Worm (Caenorhabditis elegans) whole organism, early embryonic: ENCODE measurements around the gene C23G10.1.
A peak's percentile ranks its signal among the peaks of the same experiment; 100 is the strongest.

Source experiments
- B0310.2 ChIP-seq: sonication (generic microtip); optimal IDR thresholded peaks from 2 replicates; lab custom pipeline; 2016; ENCODE audit warnings: mild to moderate bottlenecking, missing genetic modification characterization, missing compliant biosample characterization
- F13C5.2 ChIP-seq: sonication (generic microtip); optimal IDR thresholded peaks from 2 replicates; lab custom pipeline; 2017; ENCODE audit warnings: mild to moderate bottlenecking, missing genetic modification characterization, inconsistent platforms, missing compliant biosample characterization
- aly-1 ChIP-seq: sonication (generic microtip); optimal IDR thresholded peaks from 2 replicates; lab custom pipeline; 2016; ENCODE audit warnings: missing genetic modification characterization, missing compliant biosample characterization
- ama-1 ChIP-seq: fragments of 150-350 bp; optimal IDR thresholded peaks from 2 replicates; lab custom pipeline; 2014
- ceh-13 ChIP-seq: fragments of 200-800 bp; sonication (Bioruptor generic); optimal IDR thresholded peaks from 2 replicates; lab custom pipeline; 2018; ENCODE audit warnings: mild to moderate bottlenecking, missing genetic modification characterization, missing compliant biosample characterization
- ceh-36 ChIP-seq: sonication (generic microtip); optimal IDR thresholded peaks from 2 replicates; lab custom pipeline; 2016; ENCODE audit warnings: missing genetic modification characterization, inconsistent platforms, missing compliant biosample characterization
- ets-7 ChIP-seq: sonication (generic microtip); optimal IDR thresholded peaks from 2 replicates; lab custom pipeline; 2016; ENCODE audit warnings: missing genotype, missing genetic modification characterization, missing compliant biosample characterization
- flt-1 ChIP-seq: fragments of 200-800 bp; sonication (Bioruptor generic); IDR thresholded peaks from 2 replicates; pipeline ENCODE4 v1.3.6; 2022; ENCODE audit warnings: missing genetic modification characterization, missing compliant biosample characterization
- hmbx-1 ChIP-seq: sonication (generic microtip); optimal IDR thresholded peaks from 2 replicates; lab custom pipeline; 2016; ENCODE audit warnings: mild to moderate bottlenecking, missing genetic modification characterization, missing compliant biosample characterization
- hmg-4 ChIP-seq: fragments of 200-800 bp; sonication (Bioruptor generic); optimal IDR thresholded peaks from 2 replicates; lab custom pipeline; 2018; ENCODE audit warnings: mild to moderate bottlenecking, missing genetic modification characterization, missing compliant biosample characterization
- hnd-1 ChIP-seq: sonication (generic microtip); optimal IDR thresholded peaks from 2 replicates; lab custom pipeline; 2016; ENCODE audit warnings: missing genetic modification characterization, missing compliant biosample characterization
- pes-1 ChIP-seq: fragments of 200-800 bp; sonication (Bioruptor generic); IDR thresholded peaks from 2 replicates; pipeline ENCODE4 v1.3.6; 2022; ENCODE audit warnings: missing genetic modification reagents, missing genetic modification characterization, missing compliant biosample characterization
- scrt-1 ChIP-seq: fragments of 200-800 bp; sonication (Bioruptor generic); IDR thresholded peaks from 2 replicates; pipeline ENCODE4 v1.3.6; 2022; ENCODE audit warnings: missing genetic modification characterization, missing compliant biosample characterization
- sea-1 ChIP-seq: fragments of 200-800 bp; sonication (Bioruptor generic); conservative IDR thresholded peaks from 2 replicates; pipeline ENCODE4 v1.3.6; 2022; ENCODE audit warnings: missing genetic modification characterization, missing compliant biosample characterization
- tbx-11 ChIP-seq: fragments of 200-800 bp; sonication (Bioruptor generic); IDR thresholded peaks from 2 replicates; pipeline ENCODE4 v1.3.6; 2022; ENCODE audit warnings: missing genetic modification characterization, missing compliant biosample characterization
- tbx-37 ChIP-seq: fragments of 200-800 bp; sonication (Bioruptor generic); conservative IDR thresholded peaks from 2 replicates; pipeline ENCODE4 v1.3.6; 2022; ENCODE audit warnings: missing genetic modification reagents, missing genetic modification characterization, missing compliant biosample characterization
- tra-4 ChIP-seq: sonication (generic microtip); optimal IDR thresholded peaks from 2 replicates; lab custom pipeline; 2017; ENCODE audit warnings: missing genetic modification characterization, missing compliant biosample characterization

C23G10.1 gene

DNA sequence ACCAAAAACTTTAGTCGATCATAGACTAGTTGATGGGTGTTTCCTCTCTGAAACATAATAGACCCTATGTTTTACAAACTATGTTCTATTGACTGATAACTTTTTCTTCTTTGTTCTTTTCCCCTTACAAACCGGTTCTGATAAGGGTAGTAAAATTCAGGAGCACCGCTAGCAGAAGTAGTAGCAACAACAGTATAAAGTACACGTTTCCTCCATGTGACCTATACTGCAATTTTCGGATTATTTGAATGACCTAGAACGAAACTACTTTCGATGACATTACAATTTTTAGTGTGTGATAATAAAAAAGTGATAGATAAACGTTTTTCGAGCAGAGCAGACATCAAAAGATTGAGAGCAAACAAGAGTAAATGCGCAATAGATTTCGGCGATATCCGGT, 28.8 kb upstream of the C23G10.1 start:
- no peak for TF ChIP-seq scrt-1 (GFP tag; lab: Robert Waterston, UW)
- no peak for TF ChIP-seq B0310.2
- no peak for TF ChIP-seq ceh-36
- no peak for TF ChIP-seq tbx-37
- no peak for TF ChIP-seq sea-1 (GFP tag; lab: Robert Waterston, UW)
- no peak for TF ChIP-seq hnd-1 (tag; lab: Kevin White, UChicago)
- no peak for TF ChIP-seq F13C5.2 (tag; lab: Kevin White, UChicago)
- TF ChIP-seq ama-1 (lab: Kevin White, UChicago), result no peak
- no peak for TF ChIP-seq tra-4
- no peak for TF ChIP-seq ceh-13
- TF ChIP-seq pes-1, result no peak
- no peak for TF ChIP-seq aly-1 (tag; lab: Kevin White, UChicago)

DNA sequence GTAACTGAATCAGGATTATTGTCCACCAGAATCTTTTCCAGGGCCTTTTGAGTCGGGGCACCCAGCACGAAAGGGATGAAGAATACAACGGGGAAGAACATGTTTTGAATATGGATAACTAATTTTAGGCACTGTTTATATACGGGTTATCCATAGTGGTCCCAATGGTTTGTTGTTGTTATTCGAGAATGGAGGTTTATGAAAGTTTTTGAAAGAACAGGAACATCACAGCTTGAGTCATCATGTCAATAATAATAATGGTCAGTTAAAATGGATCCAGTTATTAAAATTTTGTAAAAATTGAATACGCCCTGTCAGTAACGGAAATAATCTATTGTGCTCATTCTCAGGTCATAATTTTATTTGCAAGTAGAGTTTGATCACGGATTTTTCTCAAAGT, 26.0 kb upstream of the C23G10.1 start, which contains the start of gene nas-28:
nas-28 (minus strand) TSS at position 101 of the 400 bp plus-strand sequence.
- TF ChIP-seq ceh-13 (no peak), aly-1 (tag; lab: Kevin White, UChicago) (no peak)

- TF ChIP-seq aly-1 (tag; lab: Kevin White, UChicago) (no peak), ets-7 (tag; lab: Kevin White, UChicago) (no peak), hmg-4 (GFP tag; lab: Kevin White, UChicago) (no peak), ama-1 (lab: Kevin White, UChicago) (no peak), B0310.2 (no peak), F13C5.2 (tag; lab: Kevin White, UChicago) (no peak), tra-4 (no peak), sea-1 (GFP tag; lab: Robert Waterston, UW) (no peak), flt-1 (GFP tag; lab: Robert Waterston, UW) (no peak), pes-1 (no peak), ceh-13 (no peak), scrt-1 (GFP tag; lab: Robert Waterston, UW) (no peak), hnd-1 (tag; lab: Kevin White, UChicago) (no peak), hmbx-1 (tag; lab: Kevin White, UChicago) (no peak), ceh-36 (no peak), tbx-37 (no peak)
These were observed 18.3 kb upstream of the C23G10.1 start, which contains the start of gene C23G10.5 for ce11 chrIII:6190810-6191209. Gene C23G10.5, plus strand, starts transcription at chrIII:6191110.

ce11 chrIII:6194480-6194879, 14.6 kb upstream of the C23G10.1 start, which contains the start of gene ugt-66:
Gene ugt-66, minus strand, starts transcription at chrIII:6194580.
- no peak for TF ChIP-seq ceh-13
- no peak for TF ChIP-seq tbx-11 (GFP tag; lab: Robert Waterston, UW)
- TF ChIP-seq tra-4, result no peak
- TF ChIP-seq F13C5.2 (tag; lab: Kevin White, UChicago), result no peak
- TF ChIP-seq ceh-36, result no peak
- no peak for TF ChIP-seq sea-1 (GFP tag; lab: Robert Waterston, UW)
- TF ChIP-seq pes-1, result no peak
- TF ChIP-seq B0310.2, result no peak
- no peak for TF ChIP-seq hmbx-1 (tag; lab: Kevin White, UChicago)
- no peak for TF ChIP-seq aly-1 (tag; lab: Kevin White, UChicago)
- TF ChIP-seq scrt-1 (GFP tag; lab: Robert Waterston, UW), result no peak
- TF ChIP-seq flt-1 (GFP tag; lab: Robert Waterston, UW), result no peak
- TF ChIP-seq hmg-4 (GFP tag; lab: Kevin White, UChicago), result no peak

- TF ChIP-seq flt-1 (GFP tag; lab: Robert Waterston, UW), result no peak
- no peak for TF ChIP-seq sea-1 (GFP tag; lab: Robert Waterston, UW)
- no peak for TF ChIP-seq hmg-4 (GFP tag; lab: Kevin White, UChicago)
- no peak for TF ChIP-seq ets-7 (tag; lab: Kevin White, UChicago)
- TF ChIP-seq ceh-13, result no peak
- no peak for TF ChIP-seq hmbx-1 (tag; lab: Kevin White, UChicago)
- TF ChIP-seq tra-4, result no peak
These were observed 13.4 kb upstream of the C23G10.1 start for ce11 chrIII:6195718-6196117.

- TF ChIP-seq scrt-1 (GFP tag; lab: Robert Waterston, UW), result 0 out of 2 replicates have a peak, but pooled peaks have one; percentile 17
- TF ChIP-seq F13C5.2 (tag; lab: Kevin White, UChicago), result peak; percentile 2
- no peak for TF ChIP-seq ets-7 (tag; lab: Kevin White, UChicago)
These were observed 10.5 kb upstream of the C23G10.1 start, which contains the start of the genes C23G10.7 and rpn-2 for ce11 chrIII:6198378-6199234. Gene C23G10.7, minus strand, starts transcription at chrIII:6198414. Gene rpn-2, plus strand, starts transcription at chrIII:6199184.

ce11 chrIII:6201325-6201724, 7.8 kb upstream of the C23G10.1 start:
- no peak for TF ChIP-seq tra-4
- TF ChIP-seq hmg-4 (GFP tag; lab: Kevin White, UChicago), result no peak
- no peak for TF ChIP-seq F13C5.2 (tag; lab: Kevin White, UChicago)
- TF ChIP-seq flt-1 (GFP tag; lab: Robert Waterston, UW), result no peak
- no peak for TF ChIP-seq B0310.2
- TF ChIP-seq ceh-36, result no peak
- no peak for TF ChIP-seq tbx-37
- TF ChIP-seq scrt-1 (GFP tag; lab: Robert Waterston, UW), result no peak
- no peak for TF ChIP-seq ets-7 (tag; lab: Kevin White, UChicago)
- TF ChIP-seq tbx-11 (GFP tag; lab: Robert Waterston, UW), result no peak
- TF ChIP-seq ama-1 (lab: Kevin White, UChicago), result no peak
- no peak for TF ChIP-seq hmbx-1 (tag; lab: Kevin White, UChicago)
- no peak for TF ChIP-seq aly-1 (tag; lab: Kevin White, UChicago)
- TF ChIP-seq sea-1 (GFP tag; lab: Robert Waterston, UW), result no peak
